In the genomic region with DNA sequence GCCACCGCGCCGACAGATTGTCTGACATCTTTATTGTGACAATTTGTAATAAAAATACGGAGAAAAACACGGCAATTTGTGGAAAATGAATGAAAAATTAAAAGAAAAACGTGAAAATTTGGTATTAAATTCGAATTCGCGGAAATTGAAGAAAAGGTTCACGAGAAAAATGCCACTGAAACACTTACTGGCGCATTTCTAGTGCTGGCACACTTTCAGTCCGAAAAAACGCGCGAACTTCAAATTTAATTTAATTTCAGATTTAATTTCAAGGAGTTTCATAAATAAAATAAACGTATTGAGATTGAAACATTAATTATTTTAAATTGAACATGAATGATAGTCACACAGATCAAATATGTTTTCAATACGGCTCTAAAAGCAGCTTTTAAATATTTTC, we compare ENCODE assay signal across 3 worm cellular contexts.
TF ChIP-seq lines count a peak whose summit lies in the region.

A gene (minus strand): TSS at position 99 of the 400 bp plus-strand sequence.

TF ChIP-seq in whole organism, L1 larva, 84 proteins besides CTCF, POLR2A, EP300 and RAD21:
- peak; percentile 65 to 99 for TF ChIP-seq efl-1 (optimal IDR thresholded peaks at IDR 0.05; lab: Kevin White, UChicago)
- peak; percentile 68 to 95 for TF ChIP-seq efl-1 (GFP tag; optimal IDR thresholded peaks at IDR 0.05 in 1 of 2; lab: Kevin White, UChicago)
- TF ChIP-seq lin-35 (GFP tag; optimal IDR thresholded peaks at IDR 0.05; lab: Kevin White, UChicago), result peak in 1 of 2 experiments; percentile 18
- TF ChIP-seq dpl-1 (GFP tag; optimal IDR thresholded peaks at IDR 0.05; lab: Kevin White, UChicago), result peak in 2 of 3 experiments; percentile 23 to 66
- no peak for TF ChIP-seq lin-15B (tag; optimal IDR thresholded peaks at IDR 0.05; lab: Kevin White, UChicago)
- TF ChIP-seq lsy-2 (tag; optimal IDR thresholded peaks at IDR 0.05; lab: Kevin White, UChicago), result peak; percentile 13 to 25

TF ChIP-seq in whole organism, L4 larva, 104 proteins besides CTCF, POLR2A, EP300 and RAD21:
- no peak for TF ChIP-seq nhr-77 (tag; optimal IDR thresholded peaks at IDR 0.05; lab: Kevin White, UChicago)
- no peak for TF ChIP-seq mep-1 (tag; optimal IDR thresholded peaks at IDR 0.05; lab: Kevin White, UChicago)
- no peak for TF ChIP-seq lsy-2 (tag; optimal IDR thresholded peaks at IDR 0.05; lab: Kevin White, UChicago)
- TF ChIP-seq ztf-11 (tag; optimal IDR thresholded peaks at IDR 0.05; lab: Kevin White, UChicago), result no peak
- peak; percentile 17 for TF ChIP-seq unc-130 (GFP tag; optimal IDR thresholded peaks at IDR 0.05; lab: Kevin White, UChicago)
- no peak for TF ChIP-seq spr-3 (GFP tag; optimal IDR thresholded peaks at IDR 0.05; lab: Kevin White, UChicago)
- TF ChIP-seq F49E8.2 (tag; optimal IDR thresholded peaks at IDR 0.05; lab: Kevin White, UChicago; ENCODE audit: borderline replicate concordance), result peak; percentile 69
- TF ChIP-seq mdt-29 (GFP tag; IDR thresholded peaks at IDR 0.05; lab: Robert Waterston, UW), result no peak
- TF ChIP-seq dmd-6 (GFP tag; IDR thresholded peaks at IDR 0.05; lab: Robert Waterston, UW), result no peak
- no peak for TF ChIP-seq F10B5.3 (tag; optimal IDR thresholded peaks at IDR 0.05; lab: Kevin White, UChicago)
- no peak for TF ChIP-seq lin-1 (GFP tag; IDR thresholded peaks at IDR 0.05; lab: Robert Waterston, UW)
- peak; percentile 45 for TF ChIP-seq dpl-1 (GFP tag; optimal IDR thresholded peaks at IDR 0.05; lab: Kevin White, UChicago)
- TF ChIP-seq daf-19 (GFP tag; conservative IDR thresholded peaks at IDR 0.05; lab: Robert Waterston, UW), result no peak
- TF ChIP-seq nhr-41 (GFP tag; IDR thresholded peaks at IDR 0.05; lab: Robert Waterston, UW), result no peak
- no peak for TF ChIP-seq ZK546.5 (tag; optimal IDR thresholded peaks at IDR 0.05; lab: Kevin White, UChicago)
- no peak for TF ChIP-seq daf-16 (GFP tag; optimal IDR thresholded peaks at IDR 0.05; lab: Kevin White, UChicago)
- TF ChIP-seq daf-16 (tag; optimal IDR thresholded peaks at IDR 0.05; lab: Kevin White, UChicago), result no peak
- no peak for TF ChIP-seq egl-27 (tag; optimal IDR thresholded peaks at IDR 0.05; lab: Kevin White, UChicago)
- TF ChIP-seq snpc-4 (tag; optimal IDR thresholded peaks at IDR 0.05; lab: Kevin White, UChicago), result no peak
- no peak for TF ChIP-seq nhr-48 (tag; optimal IDR thresholded peaks at IDR 0.05; lab: Kevin White, UChicago)
- TF ChIP-seq ctbp-1 (GFP tag; IDR thresholded peaks at IDR 0.05; lab: Robert Waterston, UW), result no peak
- TF ChIP-seq saeg-2 (GFP tag; IDR thresholded peaks at IDR 0.05; lab: Robert Waterston, UW), result no peak
- TF ChIP-seq ZK337.2 (GFP tag; IDR thresholded peaks at IDR 0.05; lab: Robert Waterston, UW), result no peak
- TF ChIP-seq Y5F2A.4 (GFP tag; optimal IDR thresholded peaks at IDR 0.05; lab: Kevin White, UChicago), result no peak
- TF ChIP-seq T26A8.4 (GFP tag; IDR thresholded peaks at IDR 0.05; lab: Robert Waterston, UW), result no peak

TF ChIP-seq in whole organism, young adult, 124 proteins besides CTCF, POLR2A, EP300 and RAD21:
- peak; percentile 59; the same call in 1 of the 2 replicates for TF ChIP-seq ceh-91 (GFP tag; IDR thresholded peaks at IDR 0.05; lab: Robert Waterston, UW)
- 0 out of 2 replicates have a peak, but pooled peaks have one; percentile 42 for TF ChIP-seq hsf-1 (GFP tag; IDR thresholded peaks at IDR 0.05; lab: Robert Waterston, UW)
- TF ChIP-seq ceh-58 (GFP tag; IDR thresholded peaks at IDR 0.05; lab: Robert Waterston, UW), result no peak
- TF ChIP-seq lsl-1 (GFP tag; optimal IDR thresholded peaks at IDR 0.05; lab: Kevin White, UChicago), result peak; percentile 74
- no peak for TF ChIP-seq egl-18 (GFP tag; IDR thresholded peaks at IDR 0.05; lab: Robert Waterston, UW)
- TF ChIP-seq snpc-3.4 (tag; optimal IDR thresholded peaks at IDR 0.05; lab: Kevin White, UChicago), result peak; percentile 55
- peak; percentile 61 for TF ChIP-seq D2030.7 (GFP tag; IDR thresholded peaks at IDR 0.05; lab: Robert Waterston, UW)
- no peak for TF ChIP-seq ets-4 (GFP tag; optimal IDR thresholded peaks at IDR 0.05; lab: Kevin White, UChicago)
- TF ChIP-seq zim-3 (tag; optimal IDR thresholded peaks at IDR 0.05; lab: Kevin White, UChicago), result no peak
- TF ChIP-seq tlf-1 (GFP tag; optimal IDR thresholded peaks at IDR 0.05; lab: Kevin White, UChicago), result peak; percentile 26
- peak; percentile 69 for TF ChIP-seq xnd-1 (tag; optimal IDR thresholded peaks at IDR 0.05; lab: Kevin White, UChicago)
- TF ChIP-seq snpc-1.3 (tag; optimal IDR thresholded peaks at IDR 0.05; lab: Kevin White, UChicago; ENCODE audit: insufficient read depth), result peak; percentile 85
- no peak for TF ChIP-seq T07F8.4 (tag; optimal IDR thresholded peaks at IDR 0.05; lab: Kevin White, UChicago)
- peak; percentile 56 for TF ChIP-seq madf-8 (GFP tag; conservative IDR thresholded peaks at IDR 0.05; lab: Robert Waterston, UW)
- peak; percentile 77 for TF ChIP-seq efl-1 (GFP tag; optimal IDR thresholded peaks at IDR 0.05; lab: Kevin White, UChicago)
- peak; percentile 25; the same call in 1 of the 2 replicates for TF ChIP-seq pbrm-1 (GFP tag; IDR thresholded peaks at IDR 0.05; lab: Robert Waterston, UW)
- peak; percentile 64 for TF ChIP-seq him-1 (tag; optimal IDR thresholded peaks at IDR 0.05; lab: Kevin White, UChicago)
- TF ChIP-seq nfya-1 (tag; optimal IDR thresholded peaks at IDR 0.05; lab: Kevin White, UChicago; ENCODE audit: borderline replicate concordance, insufficient read depth), result no peak
- peak; percentile 21 to 78 (median 51) for TF ChIP-seq lin-35 (GFP tag; optimal IDR thresholded peaks at IDR 0.05; lab: Kevin White, UChicago)
- TF ChIP-seq snpc-4 (GFP tag; optimal IDR thresholded peaks at IDR 0.05; lab: Kevin White, UChicago), result no peak
- TF ChIP-seq snpc-4 (tag; optimal IDR thresholded peaks at IDR 0.05; lab: Kevin White, UChicago), result peak in 1 of 4 experiments; percentile 28
- peak; percentile 97 for TF ChIP-seq ztf-18 (tag; optimal IDR thresholded peaks at IDR 0.05; lab: Kevin White, UChicago)
- TF ChIP-seq sea-2 (GFP tag; IDR thresholded peaks at IDR 0.05; lab: Robert Waterston, UW), result no peak
- TF ChIP-seq nhr-120 (GFP tag; IDR thresholded peaks at IDR 0.05; lab: Robert Waterston, UW), result no peak
- peak; percentile 77 for TF ChIP-seq dpl-1 (GFP tag; optimal IDR thresholded peaks at IDR 0.05; lab: Kevin White, UChicago)
- no peak for TF ChIP-seq F10E7.11 (tag; optimal IDR thresholded peaks at IDR 0.05; lab: Kevin White, UChicago)
- TF ChIP-seq F23B12.7 (tag; optimal IDR thresholded peaks at IDR 0.05; lab: Kevin White, UChicago; ENCODE audit: insufficient read depth), result peak; percentile 51
- 0 out of 2 replicates have a peak, but pooled peaks have one; percentile 13 for TF ChIP-seq ceh-100 (GFP tag; IDR thresholded peaks at IDR 0.05; lab: Robert Waterston, UW)
- peak; percentile 24 for TF ChIP-seq snpc-1.1 (tag; optimal IDR thresholded peaks at IDR 0.05; lab: Kevin White, UChicago; ENCODE audit: insufficient read depth)
- TF ChIP-seq F49E8.2 (tag; optimal IDR thresholded peaks at IDR 0.05; lab: Kevin White, UChicago; ENCODE audit: insufficient read depth), result peak; percentile 13
- TF ChIP-seq rpc-1 (optimal IDR thresholded peaks at IDR 0.05; lab: Kevin White, UChicago), result no peak
- no peak for TF ChIP-seq rpc-1 (tag; optimal IDR thresholded peaks at IDR 0.05; lab: Kevin White, UChicago)
- TF ChIP-seq F33H1.4 (GFP tag; IDR thresholded peaks at IDR 0.05; lab: Robert Waterston, UW), result peak; percentile 69
- TF ChIP-seq attf-3 (GFP tag; conservative IDR thresholded peaks at IDR 0.05; lab: Robert Waterston, UW), result peak; percentile 44; the same call in 1 of the 2 replicates
- peak; percentile 61 for TF ChIP-seq rcor-1 (GFP tag; IDR thresholded peaks at IDR 0.05; lab: Robert Waterston, UW)
